Worm (Caenorhabditis elegans) whole organism, mixed stage, embryonic: ENCODE data around the gene srsy-1.
"Not testable (repeated sequence)": the region's sequence is repeated elsewhere in the genome, so short reads cannot be mapped to it uniquely, and the experiment has no call there.

Experiments
- M03D4.4 ChIP-seq: sonication (generic microtip); optimal IDR thresholded peaks from 2 replicates; lab custom pipeline; 2017; ENCODE audit warnings: mild to moderate bottlenecking, missing genetic modification characterization, missing compliant biosample characterization
- bed-3 ChIP-seq: fragments of 200-800 bp; sonication (Bioruptor generic); optimal IDR thresholded peaks from 3 replicates; lab custom pipeline; 2018; ENCODE audit warnings: mild to moderate bottlenecking, missing genetic modification characterization, moderate library complexity, missing compliant biosample characterization
- blmp-1 ChIP-seq: fragments of 150-350 bp; optimal IDR thresholded peaks from 2 replicates; lab custom pipeline; 2014; ENCODE audit warnings: missing biosample characterization, missing genetic modification characterization
- ceh-43 ChIP-seq: fragments of 200-800 bp; sonication (Bioruptor generic); optimal IDR thresholded peaks from 2 replicates; lab custom pipeline; 2018; ENCODE audit warnings: mild to moderate bottlenecking, missing genetic modification characterization, moderate library complexity, missing compliant biosample characterization
- ces-1 ChIP-seq: fragments of 150-350 bp; optimal IDR thresholded peaks from 2 replicates; lab custom pipeline; 2014; ENCODE audit warnings: missing biosample characterization, missing genetic modification reagents, missing genetic modification characterization
- cnd-1 ChIP-seq: fragments of 200-800 bp; sonication (Bioruptor generic); optimal IDR thresholded peaks from 2 replicates; lab custom pipeline; 2018; ENCODE audit warnings: mild to moderate bottlenecking, missing genetic modification characterization, missing compliant biosample characterization
- drap-1 ChIP-seq: fragments of 200-800 bp; sonication (Bioruptor generic); optimal IDR thresholded peaks from 3 replicates; lab custom pipeline; 2018; ENCODE audit warnings: mild to moderate bottlenecking, missing genetic modification characterization, missing compliant biosample characterization
- elt-1 ChIP-seq: sonication (generic microtip); optimal IDR thresholded peaks from 2 replicates; lab custom pipeline; 2017; ENCODE audit warnings: missing genetic modification characterization, mild to moderate bottlenecking, missing compliant biosample characterization, antibody characterized with exemption, moderate library complexity, borderline replicate concordance; ENCODE audit not compliant: insufficient read depth
- elt-3 ChIP-seq: fragments of 150-350 bp; optimal IDR thresholded peaks from 2 replicates; lab custom pipeline; 2014; ENCODE audit warnings: missing biosample characterization, missing genetic modification characterization
- flh-1 ChIP-seq: fragments of 200-800 bp; sonication (Bioruptor generic); optimal IDR thresholded peaks from 2 replicates; lab custom pipeline; 2018; ENCODE audit warnings: mild to moderate bottlenecking, missing genetic modification characterization, moderate library complexity, missing compliant biosample characterization
- hlh-1 ChIP-seq: fragments of 150-350 bp; optimal IDR thresholded peaks from 2 replicates; lab custom pipeline; 2014; ENCODE audit warnings: missing biosample characterization, missing genetic modification reagents, missing genetic modification characterization
- lin-13 ChIP-seq: fragments of 150-350 bp; optimal IDR thresholded peaks from 2 replicates; lab custom pipeline; 2014; ENCODE audit warnings: missing biosample characterization, missing genetic modification characterization
- lin-32 ChIP-seq: fragments of 200-800 bp; sonication (Bioruptor generic); optimal IDR thresholded peaks from 2 replicates; lab custom pipeline; 2018; ENCODE audit warnings: mild to moderate bottlenecking, missing genetic modification characterization, missing compliant biosample characterization
- lsy-2 ChIP-seq: fragments of 150-350 bp; optimal IDR thresholded peaks from 2 replicates; lab custom pipeline; 2014; ENCODE audit warnings: missing biosample characterization, missing genetic modification characterization
- mab-5 ChIP-seq: fragments of 150-350 bp; optimal IDR thresholded peaks from 2 replicates; lab custom pipeline; 2014; ENCODE audit warnings: missing biosample characterization, missing genetic modification characterization
- mep-1 ChIP-seq: fragments of 150-350 bp; optimal IDR thresholded peaks from 2 replicates; lab custom pipeline; 2017; ENCODE audit warnings: missing biosample characterization, missing genetic modification reagents, missing genetic modification characterization, inconsistent platforms
- mls-2 ChIP-seq: sonication (generic microtip); optimal IDR thresholded peaks from 2 replicates; lab custom pipeline; 2016; ENCODE audit warnings: mild to moderate bottlenecking, missing genetic modification characterization, moderate library complexity, missing compliant biosample characterization
- nhr-12 ChIP-seq: fragments of 150-350 bp; optimal IDR thresholded peaks from 2 replicates; lab custom pipeline; 2014; ENCODE audit warnings: missing biosample characterization, missing genetic modification characterization
- nhr-2 ChIP-seq: fragments of 150-350 bp; optimal IDR thresholded peaks from 2 replicates; lab custom pipeline; 2014; ENCODE audit warnings: missing biosample characterization, missing genetic modification characterization
- nhr-28 ChIP-seq: fragments of 150-350 bp; optimal IDR thresholded peaks from 2 replicates; lab custom pipeline; 2014; ENCODE audit warnings: missing biosample characterization, missing genetic modification characterization
- nhr-76 ChIP-seq: sonication (generic microtip); optimal IDR thresholded peaks from 2 replicates; lab custom pipeline; 2017; ENCODE audit warnings: missing biosample characterization, missing genetic modification characterization
- pha-4 ChIP-seq: fragments of 150-350 bp; optimal IDR thresholded peaks from 2 replicates; lab custom pipeline; 2018; ENCODE audit warnings: missing biosample characterization, missing genetic modification reagents, missing genetic modification characterization
- snpc-4 ChIP-seq: fragments of 150-350 bp; optimal IDR thresholded peaks from 2 replicates; lab custom pipeline; 2014; ENCODE audit warnings: missing biosample characterization, missing genetic modification characterization
- sptf-1 ChIP-seq: sonication (generic microtip); optimal IDR thresholded peaks from 2 replicates; lab custom pipeline; 2017; ENCODE audit warnings: mild to moderate bottlenecking, missing genetic modification characterization, moderate library complexity, missing compliant biosample characterization
- tbx-8 ChIP-seq: fragments of 200-800 bp; sonication (Bioruptor generic); optimal IDR thresholded peaks from 2 replicates; lab custom pipeline; 2018; ENCODE audit warnings: mild to moderate bottlenecking, missing genetic modification characterization, moderate library complexity, missing compliant biosample characterization
- unc-120 ChIP-seq: sonication (generic microtip); optimal IDR thresholded peaks from 2 replicates; lab custom pipeline; 2017; ENCODE audit warnings: missing genetic modification characterization, missing compliant biosample characterization; ENCODE audit not compliant: poor library complexity, severe bottlenecking
- unc-62 ChIP-seq: fragments of 150-350 bp; optimal IDR thresholded peaks from 2 replicates; lab custom pipeline; 2014; ENCODE audit warnings: missing biosample characterization, missing genetic modification reagents, missing genetic modification characterization
- zip-8 ChIP-seq: fragments of 150-350 bp; optimal IDR thresholded peaks from 2 replicates; lab custom pipeline; 2014; ENCODE audit warnings: missing biosample characterization, missing genetic modification characterization
- ztf-11 ChIP-seq: fragments of 150-350 bp; optimal IDR thresholded peaks from 2 replicates; lab custom pipeline; 2014; ENCODE audit warnings: missing biosample characterization, missing genetic modification characterization

Gene srsy-1

ce11 chrII:5157525-5157924 is 41.7 kb downstream of the srsy-1 start, which contains the start of gene srb-13:
Gene srb-13 (minus strand): TSS chrII:5157625.
- TF ChIP-seq M03D4.4 (tag; lab: Kevin White, UChicago) (no peak), cnd-1 (tag; lab: Kevin White, UChicago) (no peak), nhr-12 (no peak), unc-120 (tag; lab: Kevin White, UChicago) (no peak), elt-3 (tag; lab: Kevin White, UChicago) (no peak), drap-1 (no peak), ztf-11 (tag; lab: Kevin White, UChicago) (no peak), mls-2 (tag; lab: Kevin White, UChicago) (no peak), lin-32 (GFP tag; lab: Kevin White, UChicago) (no peak), flh-1 (no peak), lsy-2 (tag; lab: Kevin White, UChicago) (no peak), nhr-76 (no peak), bed-3 (GFP tag; lab: Kevin White, UChicago) (no peak), sptf-1 (tag; lab: Kevin White, UChicago) (no peak), lin-13 (tag; lab: Kevin White, UChicago) (no peak), unc-62 (GFP tag; lab: Kevin White, UChicago) (no peak), ces-1 (GFP tag; lab: Kevin White, UChicago) (no peak)
- TF ChIP-seq, all 35 proteins: peak for 0

- TF ChIP-seq lsy-2 (tag; lab: Kevin White, UChicago); tbx-8; nhr-2 (tag; lab: Kevin White, UChicago): not testable (repeated sequence)
These were observed 42.9 kb downstream of the srsy-1 start, which contains the start of gene F58A6.9 for ce11 chrII:5158774-5159173. Gene F58A6.9 (minus strand): TSS chrII:5158874.

ce11 chrII:5161102-5161501 is 45.3 kb downstream of the srsy-1 start, which contains the start of gene C27D6.11:
Gene C27D6.11 (minus strand): TSS chrII:5161202.
- TF ChIP-seq bed-3 (GFP tag; lab: Kevin White, UChicago) (no peak), elt-1 (no peak), mls-2 (tag; lab: Kevin White, UChicago) (no peak), blmp-1 (tag; lab: Kevin White, UChicago) (no peak), snpc-4 (tag; lab: Kevin White, UChicago) (no peak), pha-4 (tag; lab: Kevin White, UChicago) (no peak), nhr-76 (no peak), mep-1 (tag; lab: Kevin White, UChicago) (no peak)
- TF ChIP-seq, all 35 proteins: peak for 0

ce11 chrII:5163283-5163682 is 47.5 kb downstream of the srsy-1 start, which contains the start of gene srb-5:
Gene srb-5 (minus strand): TSS chrII:5163383.
- TF ChIP-seq elt-1 (no peak), ceh-43 (GFP tag; lab: Kevin White, UChicago) (no peak)

- TF ChIP-seq cnd-1 (tag; lab: Kevin White, UChicago) (no peak), ces-1 (GFP tag; lab: Kevin White, UChicago) (no peak), mls-2 (tag; lab: Kevin White, UChicago) (no peak), mab-5 (tag; lab: Kevin White, UChicago) (no peak), hlh-1 (tag; lab: Kevin White, UChicago) (no peak), lin-32 (GFP tag; lab: Kevin White, UChicago) (no peak), lsy-2 (tag; lab: Kevin White, UChicago) (no peak), zip-8 (no peak), nhr-28 (no peak)
- TF ChIP-seq, all 35 proteins: peak for 0
These were observed 50.9 kb downstream of the srsy-1 start, which contains the start of gene srb-3 for ce11 chrII:5166738-5167137. Gene srb-3 (minus strand): TSS chrII:5166838.
